Fruit fly (Drosophila melanogaster) whole organism, embryonic: ENCODE results near the gene CG8149.
A peak's percentile ranks its signal among the peaks of the same experiment; 100 is the strongest.

ENCODE experiments used
- Abd-B ChIP-seq: fragments of 200-800 bp; sonication (Bioruptor generic); optimal IDR thresholded peaks from 2 replicates; lab custom pipeline; 2018; ENCODE audit warnings: missing biosample characterization, mild to moderate bottlenecking, missing genetic modification characterization, moderate library complexity
- B-H2 ChIP-seq: fragments of 200-800 bp; sonication (Bioruptor generic); optimal IDR thresholded peaks from 2 replicates; lab custom pipeline; 2018; ENCODE audit warnings: missing biosample characterization, mild to moderate bottlenecking, missing genetic modification characterization
- Bdp1 ChIP-seq: fragments of 200-800 bp; sonication (Bioruptor generic); optimal IDR thresholded peaks from 3 replicates; lab custom pipeline; 2016; ENCODE audit warnings: missing biosample characterization, missing genetic modification characterization
- BtbVII ChIP-seq: fragments of 200-800 bp; sonication (Bioruptor generic); optimal IDR thresholded peaks from 3 replicates; lab custom pipeline; 2017; ENCODE audit warnings: missing biosample characterization, mild to moderate bottlenecking, missing genetic modification characterization
- CG12155 ChIP-seq: fragments of 200-800 bp; sonication (Bioruptor generic); optimal IDR thresholded peaks from 3 replicates; lab custom pipeline; 2016; ENCODE audit warnings: missing biosample characterization, missing genetic modification characterization
- CG12769 ChIP-seq: fragments of 200-800 bp; sonication (Bioruptor generic); optimal IDR thresholded peaks from 2 replicates; lab custom pipeline; 2019; ENCODE audit warnings: missing biosample characterization, mild to moderate bottlenecking, missing genetic modification characterization, moderate library complexity
- CG17186 ChIP-seq: fragments of 200-800 bp; sonication (Bioruptor generic); optimal IDR thresholded peaks from 3 replicates; lab custom pipeline; 2017; ENCODE audit warnings: missing biosample characterization, missing genetic modification reagents, missing genetic modification characterization
- CG17385 ChIP-seq: fragments of 200-800 bp; sonication (Bioruptor generic); optimal IDR thresholded peaks from 3 replicates; lab custom pipeline; 2018; ENCODE audit warnings: missing biosample characterization, mild to moderate bottlenecking, missing genetic modification characterization
- CG17912 ChIP-seq: fragments of 200-800 bp; sonication (Bioruptor generic); optimal IDR thresholded peaks from 2 replicates; lab custom pipeline; 2018; ENCODE audit warnings: missing biosample characterization, mild to moderate bottlenecking, missing genetic modification characterization
- CG18619 ChIP-seq: fragments of 200-800 bp; sonication (Bioruptor generic); optimal IDR thresholded peaks from 3 replicates; lab custom pipeline; 2017; ENCODE audit warnings: missing biosample characterization, mild to moderate bottlenecking, missing genetic modification characterization
- CG18764 ChIP-seq: fragments of 200-800 bp; sonication (Bioruptor generic); optimal IDR thresholded peaks from 3 replicates; lab custom pipeline; 2016; ENCODE audit warnings: missing biosample characterization, missing genetic modification characterization
- CG32767 ChIP-seq: fragments of 200-800 bp; sonication (Bioruptor generic); IDR thresholded peaks from 2 replicates; pipeline ENCODE4 v1.3.6; 2022; ENCODE audit warnings: missing biosample characterization, missing genetic modification characterization
- CG34224 ChIP-seq: fragments of 200-800 bp; sonication (Bioruptor generic); IDR thresholded peaks from 3 replicates; pipeline ENCODE4 v1.3.6; 2022; ENCODE audit warnings: missing biosample characterization, missing genetic modification characterization; ENCODE audit not compliant: partially characterized antibody
- CG6175 ChIP-seq: fragments of 200-800 bp; sonication (Bioruptor generic); IDR thresholded peaks from 3 replicates; pipeline ENCODE4 v1.3.6; 2022; ENCODE audit warnings: missing biosample characterization, missing genetic modification characterization
- CG6272 ChIP-seq: fragments of 200-800 bp; sonication (Bioruptor generic); IDR thresholded peaks from 2 replicates; pipeline ENCODE4 v1.3.6; 2022; ENCODE audit warnings: missing biosample characterization, missing genetic modification characterization
- CG6765 ChIP-seq: fragments of 200-800 bp; sonication (Bioruptor generic); optimal IDR thresholded peaks from 3 replicates; lab custom pipeline; 2017; ENCODE audit warnings: missing biosample characterization, mild to moderate bottlenecking, missing genetic modification characterization
- CG7271 ChIP-seq: fragments of 200-800 bp; sonication (Bioruptor generic); optimal IDR thresholded peaks from 2 replicates; lab custom pipeline; 2018; ENCODE audit warnings: missing biosample characterization, mild to moderate bottlenecking, missing genetic modification characterization, moderate library complexity
- CG7745 ChIP-seq: fragments of 200-800 bp; sonication (Bioruptor generic); optimal IDR thresholded peaks from 2 replicates; lab custom pipeline; 2018; ENCODE audit warnings: missing biosample characterization, mild to moderate bottlenecking, missing genetic modification characterization, moderate library complexity
- CG7786 ChIP-seq: fragments of 200-800 bp; sonication (Bioruptor generic); optimal IDR thresholded peaks from 2 replicates; lab custom pipeline; 2016; ENCODE audit warnings: missing biosample characterization, missing genetic modification characterization
- CG7987 ChIP-seq: fragments of 200-800 bp; sonication (Bioruptor generic); optimal IDR thresholded peaks from 2 replicates; lab custom pipeline; 2018; ENCODE audit warnings: missing biosample characterization, mild to moderate bottlenecking, missing genetic modification characterization, moderate library complexity
- CG8359 ChIP-seq: fragments of 200-800 bp; sonication (Bioruptor generic); optimal IDR thresholded peaks from 2 replicates; lab custom pipeline; 2017; ENCODE audit warnings: missing biosample characterization, mild to moderate bottlenecking, missing genetic modification characterization, borderline replicate concordance
- Elba2 ChIP-seq: fragments of 200-800 bp; sonication (Bioruptor generic); optimal IDR thresholded peaks from 3 replicates; lab custom pipeline; 2016; ENCODE audit warnings: missing biosample characterization, missing genetic modification characterization
- Ets65A ChIP-seq: fragments of 200-800 bp; sonication (Bioruptor generic); peaks from one replicate; lab custom pipeline; 2016; ENCODE audit warnings: missing biosample characterization, missing genetic modification characterization
- Ets97D ChIP-seq: fragments of 200-800 bp; sonication (Bioruptor generic); optimal IDR thresholded peaks from 3 replicates; lab custom pipeline; 2016; ENCODE audit warnings: missing biosample characterization, missing genetic modification characterization
- Jarid2 ChIP-seq: fragments of 200-800 bp; sonication (Bioruptor generic); optimal IDR thresholded peaks from 3 replicates; lab custom pipeline; 2017; ENCODE audit warnings: mild to moderate bottlenecking, missing biosample characterization, missing genetic modification reagents, missing genetic modification characterization
- MESR4 ChIP-seq: fragments of 200-800 bp; sonication (Bioruptor generic); optimal IDR thresholded peaks from 2 replicates; lab custom pipeline; 2018; ENCODE audit warnings: missing biosample characterization, mild to moderate bottlenecking, missing genetic modification characterization, moderate library complexity
- Pdp1 ChIP-seq, 2 experiments: fragments of 200-800 bp; sonication (Bioruptor generic); optimal IDR thresholded peaks; 3 replicates each; lab custom pipeline; 2016; ENCODE audit warnings: missing biosample characterization in 2 of 2, missing genetic modification characterization in 2 of 2, mild to moderate bottlenecking in 1 of 2, moderate library complexity in 1 of 2
- Stat92E ChIP-seq, 3 experiments: fragments of >200 bp in 2 of 3; fragments of 200-800 bp in 1 of 3; sonication (Bioruptor generic) in 1 of 3; optimal IDR thresholded peaks; 2 replicates each; lab custom pipeline; 2017 to 2019; ENCODE audit warnings: missing biosample characterization in 3 of 3, missing genetic modification characterization in 3 of 3, mild to moderate bottlenecking in 1 of 3, moderate library complexity in 1 of 3
- al ChIP-seq: fragments of 200-800 bp; sonication (Bioruptor generic); IDR thresholded peaks from 2 replicates; pipeline ENCODE4 v1.3.6; 2022; ENCODE audit warnings: missing biosample characterization, missing genetic modification characterization
- ase ChIP-seq: fragments of 200-800 bp; sonication (Bioruptor generic); IDR thresholded peaks from 3 replicates; pipeline ENCODE4 v1.3.6; 2022; ENCODE audit warnings: missing biosample characterization, missing genetic modification characterization
- cas ChIP-seq: fragments of 200-800 bp; sonication (Bioruptor generic); IDR thresholded peaks from 2 replicates; pipeline ENCODE4 v1.3.6; 2022; ENCODE audit warnings: missing biosample characterization, missing genetic modification characterization
- corto ChIP-seq: fragments of 200-800 bp; sonication (Bioruptor generic); optimal IDR thresholded peaks from 2 replicates; lab custom pipeline; 2016; ENCODE audit warnings: missing biosample characterization, mild to moderate bottlenecking, missing genetic modification characterization, moderate library complexity
- ems ChIP-seq: fragments of 200-800 bp; sonication (Bioruptor generic); optimal IDR thresholded peaks from 3 replicates; lab custom pipeline; 2016; ENCODE audit warnings: missing biosample characterization, missing genetic modification characterization
- eyg ChIP-seq: fragments of 200-800 bp; sonication (Bioruptor generic); optimal IDR thresholded peaks from 3 replicates; lab custom pipeline; 2016; ENCODE audit warnings: missing biosample characterization, missing genetic modification characterization
- ftz-f1 ChIP-seq: fragments of 200-800 bp; sonication (Bioruptor generic); optimal IDR thresholded peaks from 2 replicates; lab custom pipeline; 2016; ENCODE audit warnings: missing biosample characterization, missing genetic modification characterization
- gcm ChIP-seq: fragments of 200-800 bp; sonication (Bioruptor generic); optimal IDR thresholded peaks from 2 replicates; lab custom pipeline; 2019; ENCODE audit warnings: missing biosample characterization, mild to moderate bottlenecking, missing genetic modification characterization, moderate library complexity
- gem ChIP-seq: fragments of 200-800 bp; sonication (Bioruptor generic); optimal IDR thresholded peaks from 2 replicates; lab custom pipeline; 2019; ENCODE audit warnings: missing biosample characterization, mild to moderate bottlenecking, missing genetic modification characterization, moderate library complexity
- gsb ChIP-seq: fragments of 200-800 bp; sonication (Bioruptor generic); IDR thresholded peaks from 2 replicates; pipeline ENCODE4 v1.3.6; 2022; ENCODE audit warnings: missing biosample characterization, missing genetic modification characterization
- hkb ChIP-seq, 2 experiments: fragments of 200-800 bp in 1 of 2; fragments of >200 bp in 1 of 2; sonication (Bioruptor generic) in 1 of 2; IDR thresholded peaks in 1 of 2; optimal IDR thresholded peaks in 1 of 2; 2 replicates each; pipeline versions ENCODE4 v1.3.6 to Lab custom; 2017 to 2022; ENCODE audit warnings: missing biosample characterization in 1 of 2, missing genetic modification characterization in 1 of 2
- jing ChIP-seq: fragments of 200-800 bp; sonication (Bioruptor generic); optimal IDR thresholded peaks from 2 replicates; lab custom pipeline; 2018; ENCODE audit warnings: missing biosample characterization, mild to moderate bottlenecking, missing genetic modification characterization
- pan ChIP-seq, 4 experiments: fragments of >200 bp in 3 of 4; fragments of 200-800 bp in 1 of 4; sonication (Bioruptor generic) in 1 of 4; optimal IDR thresholded peaks in 3 of 4; IDR thresholded peaks in 1 of 4; 2 replicates each; pipeline versions ENCODE4 v1.3.6 to Lab custom; 2017 to 2022; ENCODE audit warnings: missing biosample characterization in 2 of 4, missing genetic modification characterization in 2 of 4, mixed read lengths in 1 of 4
- pb ChIP-seq: fragments of 200-800 bp; sonication (Bioruptor generic); optimal IDR thresholded peaks from 3 replicates; lab custom pipeline; 2016; ENCODE audit warnings: missing biosample characterization, missing genetic modification characterization
- pita ChIP-seq: fragments of 200-800 bp; sonication (Bioruptor generic); optimal IDR thresholded peaks from 2 replicates; lab custom pipeline; 2017; ENCODE audit warnings: missing biosample characterization, mild to moderate bottlenecking, missing genetic modification characterization
- pnt ChIP-seq: fragments of 200-800 bp; sonication (Bioruptor generic); optimal IDR thresholded peaks from 3 replicates; lab custom pipeline; 2016; ENCODE audit warnings: missing biosample characterization, missing genetic modification characterization
- repo ChIP-seq: fragments of 200-800 bp; sonication (Bioruptor generic); optimal IDR thresholded peaks from 2 replicates; lab custom pipeline; 2016; ENCODE audit warnings: missing biosample characterization, missing genetic modification characterization
- run ChIP-seq: fragments of 200-800 bp; sonication (Bioruptor generic); optimal IDR thresholded peaks from 3 replicates; lab custom pipeline; 2018; ENCODE audit warnings: missing biosample characterization, mild to moderate bottlenecking, missing genetic modification characterization
- vfl ChIP-seq: fragments of 200-800 bp; sonication (Bioruptor generic); optimal IDR thresholded peaks from 2 replicates; lab custom pipeline; 2016; ENCODE audit warnings: missing biosample characterization, missing genetic modification characterization
- wdn ChIP-seq: fragments of 200-800 bp; sonication (Bioruptor generic); IDR thresholded peaks from 2 replicates; pipeline ENCODE4 v1.3.6; 2022; ENCODE audit warnings: missing biosample characterization, missing genetic modification characterization
- yki ChIP-seq: fragments of >200 bp; optimal IDR thresholded peaks from 3 replicates; lab custom pipeline; 2018

The CG8149 gene

DNA sequence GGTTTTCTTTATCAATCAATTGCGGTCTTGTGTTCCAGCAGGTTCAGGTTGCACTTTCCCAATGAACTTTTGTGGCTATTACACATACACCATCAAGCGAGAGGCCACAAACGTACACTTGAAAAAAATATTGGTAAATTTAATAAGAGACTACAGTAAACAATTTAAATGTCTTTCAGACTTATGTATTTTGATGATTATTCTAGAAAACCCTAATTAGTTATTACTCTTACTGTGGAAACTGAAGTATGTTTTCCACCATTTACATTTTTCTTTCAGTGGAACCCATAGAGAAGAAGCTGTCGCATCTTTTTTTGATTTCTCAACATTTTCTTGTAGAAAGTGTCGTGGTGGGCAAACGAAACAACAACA, 29.7 kb downstream of the CG8149 start (continued):
- TF ChIP-seq CG7271 (peak; percentile 39), CG7786 (GFP tag; lab: Kevin White, UChicago) (peak; percentile 89), cas (GFP tag; lab: Robert Waterston, UW) (0 out of 2 replicates have a peak, but pooled peaks have one; percentile 35), pb (GFP tag; lab: Kevin White, UChicago) (peak; percentile 84), repo (GFP tag; lab: Kevin White, UChicago) (peak; percentile 86), CG34224 (GFP tag; lab: Robert Waterston, UW) (no peak), gcm (GFP tag; lab: Kevin White, UChicago) (peak; percentile 92), CG6272 (GFP tag; lab: Robert Waterston, UW) (peak; percentile 78), CG17912 (GFP tag; lab: Kevin White, UChicago) (peak; percentile 58), CG7745 (tag; lab: Kevin White, UChicago) (no peak), jing (peak; percentile 86), Abd-B (GFP tag; lab: Kevin White, UChicago) (no peak), CG12155 (peak; percentile 89), CG7987 (GFP tag; lab: Kevin White, UChicago) (peak; percentile 67), run (tag; lab: Kevin White, UChicago) (peak; percentile 94), Pdp1 (GFP tag; optimal IDR thresholded peaks at IDR 0.05; lab: Kevin White, UChicago) (peak; percentile 87 to 91), ase (peak; percentile 93), CG17186 (GFP tag; lab: Kevin White, UChicago) (peak; percentile 73), CG8359 (GFP tag; lab: Kevin White, UChicago) (peak; percentile 83), CG6765 (peak; percentile 55), B-H2 (GFP tag; lab: Kevin White, UChicago) (peak; percentile 32), Jarid2 (no peak), ems (GFP tag; lab: Kevin White, UChicago) (peak; percentile 9), gem (tag; lab: Kevin White, UChicago) (peak; percentile 98), pita (no peak), wdn (GFP tag; lab: Robert Waterston, UW) (peak; percentile 84), CG12769 (tag; lab: Kevin White, UChicago) (peak; percentile 76), CG18619 (GFP tag; lab: Kevin White, UChicago) (peak; percentile 89), CG18764 (GFP tag; lab: Kevin White, UChicago) (peak; percentile 88), MESR4 (GFP tag; lab: Kevin White, UChicago) (peak; percentile 16), Ets97D (peak; percentile 74), Stat92E (GFP tag; optimal IDR thresholded peaks at IDR 0.05; lab: Kevin White, UChicago) (peak in 1 of 3 experiments; percentile 52), gsb (GFP tag; lab: Robert Waterston, UW) (peak; percentile 78), Bdp1 (GFP tag; lab: Kevin White, UChicago) (peak; percentile 77), pnt (GFP tag; lab: Kevin White, UChicago) (peak; percentile 92), CG32767 (GFP tag; lab: Robert Waterston, UW) (peak; percentile 74; the same call in 1 of the 2 replicates), vfl (GFP tag; lab: Kevin White, UChicago) (peak; percentile 33), eyg (GFP tag; lab: Kevin White, UChicago) (peak; percentile 91)

DNA sequence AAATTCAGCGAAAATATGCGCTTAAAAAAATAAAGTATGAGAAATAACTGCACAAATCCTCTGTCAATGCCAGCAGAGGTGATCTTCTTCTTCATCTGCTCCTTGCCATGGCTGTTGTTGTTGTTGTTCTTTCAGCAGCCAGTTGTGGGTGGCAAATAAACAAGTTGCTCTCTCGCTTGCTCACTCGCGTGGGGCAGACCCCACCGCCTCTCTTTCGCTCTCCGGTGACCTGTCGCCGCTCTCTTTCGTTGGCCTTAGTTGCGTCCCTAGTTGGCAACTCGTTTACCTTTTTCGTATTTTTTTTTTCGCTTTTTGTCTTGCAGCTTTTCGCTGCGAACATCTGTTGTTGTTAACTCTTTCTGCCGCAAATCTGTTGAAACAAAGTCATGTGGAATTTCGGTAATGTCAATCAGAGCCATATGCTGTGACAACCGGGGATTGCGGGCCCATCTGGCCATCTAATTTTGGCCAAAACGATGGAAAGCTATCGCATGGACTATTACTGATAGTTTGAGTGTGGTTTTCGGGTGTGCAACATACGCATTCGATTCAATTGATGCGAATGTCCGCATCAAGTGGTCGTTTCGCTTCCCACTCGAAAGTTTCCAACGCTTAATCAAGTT, 30.2 kb downstream of the CG8149 start:
- TF ChIP-seq pan (optimal IDR thresholded peaks at IDR 0.05; lab: Kevin White, UChicago) (no peak), pan (GFP tag; optimal IDR thresholded peaks at IDR 0.05 in 1 of 2, IDR thresholded peaks at IDR 0.05 in 1 of 2) (no peak), al (no peak), Elba2 (GFP tag; lab: Kevin White, UChicago) (no peak), ftz-f1 (GFP tag; lab: Kevin White, UChicago) (peak; percentile 52), MESR4 (GFP tag; lab: Kevin White, UChicago) (no peak), Ets65A (GFP tag; lab: Kevin White, UChicago) (peak; percentile 55), CG17385 (GFP tag; lab: Kevin White, UChicago) (peak; percentile 47), BtbVII (no peak), corto (GFP tag; lab: Kevin White, UChicago) (peak; percentile 9), yki (lab: Kevin White, UChicago) (peak; percentile 57), CG6175 (peak; percentile 74; the same call in 2 of the 3 replicates), hkb (optimal IDR thresholded peaks at IDR 0.05; lab: Kevin White, UChicago) (no peak), hkb (GFP tag; IDR thresholded peaks at IDR 0.05; lab: Robert Waterston, UW) (0 out of 2 replicates have a peak, but pooled peaks have one; percentile 10)
